Fruit fly (Drosophila melanogaster) whole organism, adult: ENCODE results near the gene CG13008.

ENCODE experiments used
- CG11617 ChIP-seq: fragments of 200-800 bp; sonication (Bioruptor generic); optimal IDR thresholded peaks from 2 replicates; lab custom pipeline; 2017; ENCODE audit warnings: mild to moderate bottlenecking, missing biosample characterization, missing genetic modification reagents, missing genetic modification characterization
- CG12768 ChIP-seq: fragments of 200-800 bp; sonication (Bioruptor generic); optimal IDR thresholded peaks from 2 replicates; lab custom pipeline; 2017; ENCODE audit warnings: missing biosample characterization, missing genetic modification characterization, mild to moderate bottlenecking, moderate library complexity, missing genetic modification reagents
- CG33017 ChIP-seq: fragments of 200-800 bp; sonication (Bioruptor generic); optimal IDR thresholded peaks from 2 replicates; lab custom pipeline; 2018; ENCODE audit warnings: missing biosample characterization, mild to moderate bottlenecking, missing genetic modification characterization, moderate library complexity
- CG5204 ChIP-seq: fragments of 200-800 bp; sonication (Bioruptor generic); optimal IDR thresholded peaks from 2 replicates; lab custom pipeline; 2016; ENCODE audit warnings: missing biosample characterization, missing genetic modification characterization
- CG7045 ChIP-seq: fragments of 200-800 bp; sonication (Bioruptor generic); optimal IDR thresholded peaks from 2 replicates; lab custom pipeline; 2017; ENCODE audit warnings: missing biosample characterization, mild to moderate bottlenecking, missing genetic modification characterization
- CG7101 ChIP-seq: fragments of 200-800 bp; sonication (Bioruptor generic); optimal IDR thresholded peaks from 2 replicates; lab custom pipeline; 2018; ENCODE audit warnings: missing biosample characterization, mild to moderate bottlenecking, missing genetic modification characterization, moderate library complexity
- Crg-1 ChIP-seq: fragments of 200-800 bp; sonication (Bioruptor generic); optimal IDR thresholded peaks from 2 replicates; lab custom pipeline; 2016; ENCODE audit warnings: missing biosample characterization, missing genetic modification characterization
- Hr96 ChIP-seq: fragments of 200-800 bp; sonication (Bioruptor generic); optimal IDR thresholded peaks from 2 replicates; lab custom pipeline; 2016; ENCODE audit warnings: missing biosample characterization, missing genetic modification characterization
- Mnt ChIP-seq: fragments of 200-800 bp; sonication (Bioruptor generic); optimal IDR thresholded peaks from 2 replicates; lab custom pipeline; 2016; ENCODE audit warnings: missing biosample characterization, mild to moderate bottlenecking, missing genetic modification characterization
- bab1 ChIP-seq: fragments of 200-800 bp; sonication (Bioruptor generic); optimal IDR thresholded peaks from 3 replicates; lab custom pipeline; 2019; ENCODE audit warnings: missing biosample characterization, mild to moderate bottlenecking, missing genetic modification characterization, moderate library complexity
- ovo ChIP-seq: fragments of 200-800 bp; sonication (Bioruptor generic); optimal IDR thresholded peaks from 2 replicates; lab custom pipeline; 2016; ENCODE audit warnings: missing biosample characterization, missing genetic modification characterization
- pad ChIP-seq: fragments of 200-800 bp; sonication (Bioruptor generic); optimal IDR thresholded peaks from 3 replicates; lab custom pipeline; 2017; ENCODE audit warnings: missing biosample characterization, missing genetic modification characterization, mild to moderate bottlenecking, moderate library complexity, missing genetic modification reagents
- tj ChIP-seq: fragments of 200-800 bp; sonication (Bioruptor generic); optimal IDR thresholded peaks from 3 replicates; lab custom pipeline; 2017; ENCODE audit warnings: missing biosample characterization, mild to moderate bottlenecking, missing genetic modification characterization, moderate library complexity

dm6 chrX:16753066-16753465, 42.0 kb downstream of the CG13008 start:
- TF ChIP-seq ovo (GFP tag; lab: Kevin White, UChicago) (no peak), tj (GFP tag; lab: Kevin White, UChicago) (no peak), Crg-1 (GFP tag; lab: Kevin White, UChicago) (no peak), CG33017 (no peak), Mnt (no peak), pad (GFP tag; lab: Kevin White, UChicago) (no peak), CG7045 (GFP tag; lab: Kevin White, UChicago) (no peak), bab1 (GFP tag; lab: Kevin White, UChicago) (no peak), CG7101 (tag; lab: Kevin White, UChicago) (no peak), CG11617 (GFP tag; lab: Kevin White, UChicago) (no peak), CG5204 (GFP tag; lab: Kevin White, UChicago) (no peak), CG12768 (GFP tag; lab: Kevin White, UChicago) (no peak), Hr96 (GFP tag; lab: Kevin White, UChicago) (no peak)
